Fruit fly (Drosophila melanogaster) whole organism, embryonic: ENCODE measurements around the gene CG10311.

Experiments
- Atf3 ChIP-seq: fragments of 200-800 bp; sonication (Bioruptor generic); optimal IDR thresholded peaks from 3 replicates; lab custom pipeline; 2016; ENCODE audit warnings: missing biosample characterization, missing genetic modification characterization
- CG10366 ChIP-seq: fragments of 200-800 bp; sonication (Bioruptor generic); IDR thresholded peaks from 2 replicates; pipeline ENCODE4 v1.3.6; 2022; ENCODE audit warnings: missing biosample characterization, missing genetic modification characterization
- CG11456 ChIP-seq: fragments of 200-800 bp; sonication (Bioruptor generic); IDR thresholded peaks from 3 replicates; pipeline ENCODE4 v1.3.6; 2022; ENCODE audit warnings: missing biosample characterization, missing genetic modification characterization
- CG11504 ChIP-seq: fragments of 200-800 bp; sonication (Bioruptor generic); optimal IDR thresholded peaks from 3 replicates; lab custom pipeline; 2019; ENCODE audit warnings: missing biosample characterization, mild to moderate bottlenecking, missing genetic modification characterization, moderate library complexity
- CG12104 ChIP-seq: fragments of 200-800 bp; sonication (Bioruptor generic); optimal IDR thresholded peaks from 3 replicates; lab custom pipeline; 2016; ENCODE audit warnings: missing biosample characterization, missing genetic modification characterization
- CG12219 ChIP-seq: fragments of 200-800 bp; sonication (Bioruptor generic); optimal IDR thresholded peaks from 3 replicates; lab custom pipeline; 2018; ENCODE audit warnings: missing biosample characterization, mild to moderate bottlenecking, missing genetic modification characterization
- CG12236 ChIP-seq: fragments of 200-800 bp; sonication (Bioruptor generic); optimal IDR thresholded peaks from 2 replicates; lab custom pipeline; 2016; ENCODE audit warnings: missing biosample characterization, missing genetic modification characterization
- CG13624 ChIP-seq: fragments of 200-800 bp; sonication (Bioruptor generic); optimal IDR thresholded peaks from 2 replicates; lab custom pipeline; 2016; ENCODE audit warnings: missing biosample characterization, missing genetic modification characterization
- CG13775 ChIP-seq: fragments of 200-800 bp; sonication (Bioruptor generic); optimal IDR thresholded peaks from 3 replicates; lab custom pipeline; 2017; ENCODE audit warnings: missing biosample characterization, mild to moderate bottlenecking, missing genetic modification characterization
- CG14667 ChIP-seq: fragments of 200-800 bp; sonication (Bioruptor generic); IDR thresholded peaks from 2 replicates; pipeline ENCODE4 v1.3.6; 2022; ENCODE audit warnings: missing biosample characterization, missing genetic modification characterization
- CG15269 ChIP-seq: fragments of 200-800 bp; sonication (Bioruptor generic); optimal IDR thresholded peaks from 2 replicates; lab custom pipeline; 2018; ENCODE audit warnings: missing biosample characterization, mild to moderate bottlenecking, missing genetic modification characterization, moderate library complexity
- CG17359 ChIP-seq: fragments of 200-800 bp; sonication (Bioruptor generic); optimal IDR thresholded peaks from 3 replicates; lab custom pipeline; 2018; ENCODE audit warnings: missing biosample characterization, mild to moderate bottlenecking, missing genetic modification characterization, moderate library complexity
- CG2116 ChIP-seq: fragments of 200-800 bp; sonication (Bioruptor generic); optimal IDR thresholded peaks from 3 replicates; lab custom pipeline; 2018; ENCODE audit warnings: missing biosample characterization, mild to moderate bottlenecking, missing genetic modification characterization
- CG2129 ChIP-seq: fragments of 200-800 bp; sonication (Bioruptor generic); IDR thresholded peaks from 2 replicates; pipeline ENCODE4 v1.3.6; 2022; ENCODE audit warnings: missing biosample characterization, missing genetic modification characterization; ENCODE audit not compliant: partially characterized antibody
- CG31441 ChIP-seq: fragments of 200-800 bp; sonication (Bioruptor generic); IDR thresholded peaks from 2 replicates; pipeline ENCODE4 v1.3.6; 2022; ENCODE audit warnings: missing biosample characterization, missing genetic modification characterization
- CG33557 ChIP-seq: fragments of 200-800 bp; sonication (Bioruptor generic); optimal IDR thresholded peaks from 2 replicates; lab custom pipeline; 2019; ENCODE audit warnings: missing biosample characterization, mild to moderate bottlenecking, missing genetic modification characterization, moderate library complexity
- CG34224 ChIP-seq: fragments of 200-800 bp; sonication (Bioruptor generic); IDR thresholded peaks from 3 replicates; pipeline ENCODE4 v1.3.6; 2022; ENCODE audit warnings: missing biosample characterization, missing genetic modification characterization; ENCODE audit not compliant: partially characterized antibody
- CG3995 ChIP-seq: fragments of 200-800 bp; sonication (Bioruptor generic); optimal IDR thresholded peaks from 3 replicates; lab custom pipeline; 2016; ENCODE audit warnings: missing biosample characterization, missing genetic modification characterization
- CG4328 ChIP-seq: fragments of 200-800 bp; sonication (Bioruptor generic); optimal IDR thresholded peaks from 3 replicates; lab custom pipeline; 2017; ENCODE audit warnings: missing biosample characterization, missing genetic modification reagents, missing genetic modification characterization
- CG7556 ChIP-seq: fragments of 200-800 bp; sonication (Bioruptor generic); optimal IDR thresholded peaks from 2 replicates; lab custom pipeline; 2017; ENCODE audit warnings: missing biosample characterization, mild to moderate bottlenecking, missing genetic modification characterization
- CG8290 ChIP-seq, 3 experiments: fragments of 200-800 bp; sonication (Bioruptor generic); optimal IDR thresholded peaks; 2 replicates each; lab custom pipeline; 2016 to 2019; ENCODE audit warnings: missing biosample characterization in 3 of 3, missing genetic modification characterization in 3 of 3, mild to moderate bottlenecking in 2 of 3, moderate library complexity in 1 of 3
- CG9727 ChIP-seq: fragments of 200-800 bp; sonication (Bioruptor generic); optimal IDR thresholded peaks from 3 replicates; lab custom pipeline; 2017; ENCODE audit warnings: missing biosample characterization, mild to moderate bottlenecking, missing genetic modification characterization
- CHES-1-like ChIP-seq: fragments of 200-800 bp; sonication (Bioruptor generic); optimal IDR thresholded peaks from 2 replicates; lab custom pipeline; 2016; ENCODE audit warnings: missing biosample characterization, missing genetic modification characterization
- HmgD ChIP-seq: fragments of 200-800 bp; sonication (Bioruptor generic); optimal IDR thresholded peaks from 3 replicates; lab custom pipeline; 2016; ENCODE audit warnings: missing biosample characterization, missing genetic modification characterization
- HmgZ ChIP-seq: fragments of 200-800 bp; sonication (Bioruptor generic); optimal IDR thresholded peaks from 2 replicates; lab custom pipeline; 2018; ENCODE audit warnings: missing biosample characterization, mild to moderate bottlenecking, missing genetic modification characterization
- Hr51 ChIP-seq, 2 experiments: fragments of 200-800 bp; sonication (Bioruptor generic); optimal IDR thresholded peaks; 2 replicates in 1 of 2; 3 replicates in 1 of 2; lab custom pipeline; 2016 to 2018; ENCODE audit warnings: missing biosample characterization in 2 of 2, missing genetic modification characterization in 2 of 2, mild to moderate bottlenecking in 1 of 2, moderate library complexity in 1 of 2
- Nf-YA ChIP-seq: fragments of 200-800 bp; sonication (Bioruptor generic); IDR thresholded peaks from 2 replicates; pipeline ENCODE4 v1.3.6; 2022; ENCODE audit warnings: missing biosample characterization, missing genetic modification characterization
- Trl ChIP-seq, 3 experiments: fragments of >200 bp in 2 of 3; fragments of 200-800 bp in 1 of 3; sonication (Bioruptor generic) in 1 of 3; optimal IDR thresholded peaks; 2 replicates in 1 of 3; 3 replicates in 2 of 3; lab custom pipeline; 2016 to 2017; ENCODE audit warnings: missing biosample characterization in 1 of 3, missing genetic modification characterization in 1 of 3
- az2 ChIP-seq: fragments of 200-800 bp; sonication (Bioruptor generic); optimal IDR thresholded peaks from 3 replicates; lab custom pipeline; 2016; ENCODE audit warnings: missing biosample characterization, missing genetic modification characterization
- chif ChIP-seq, 2 experiments: fragments of 200-800 bp; sonication (Bioruptor generic); optimal IDR thresholded peaks; 3 replicates each; lab custom pipeline; 2016; ENCODE audit warnings: missing biosample characterization in 2 of 2, missing genetic modification characterization in 2 of 2
- croc ChIP-seq: fragments of 200-800 bp; sonication (Bioruptor generic); conservative IDR thresholded peaks from 3 replicates; pipeline ENCODE4 v1.3.6; 2022; ENCODE audit warnings: missing biosample characterization, missing genetic modification characterization
- danr ChIP-seq: fragments of 200-800 bp; sonication (Bioruptor generic); IDR thresholded peaks from 2 replicates; pipeline ENCODE4 v1.3.6; 2022; ENCODE audit warnings: missing biosample characterization, missing genetic modification characterization
- fd3F ChIP-seq: fragments of 200-800 bp; sonication (Bioruptor generic); optimal IDR thresholded peaks from 2 replicates; lab custom pipeline; 2018; ENCODE audit warnings: missing biosample characterization, mild to moderate bottlenecking, missing genetic modification characterization, moderate library complexity
- gfzf ChIP-seq: fragments of 200-800 bp; sonication (Bioruptor generic); optimal IDR thresholded peaks from 2 replicates; lab custom pipeline; 2016; ENCODE audit warnings: missing biosample characterization, mild to moderate bottlenecking, missing genetic modification characterization, moderate library complexity
- kah ChIP-seq: fragments of 200-800 bp; sonication (Bioruptor generic); optimal IDR thresholded peaks from 2 replicates; lab custom pipeline; 2018; ENCODE audit warnings: missing biosample characterization, mild to moderate bottlenecking, missing genetic modification characterization
- kay ChIP-seq: fragments of 200-800 bp; sonication (Bioruptor generic); optimal IDR thresholded peaks from 2 replicates; lab custom pipeline; 2016; ENCODE audit warnings: missing biosample characterization, missing genetic modification characterization
- klu ChIP-seq: fragments of 200-800 bp; sonication (Bioruptor generic); IDR thresholded peaks from 2 replicates; pipeline ENCODE4 v1.3.6; 2022; ENCODE audit warnings: missing biosample characterization, missing genetic modification characterization
- lab ChIP-seq: fragments of 200-800 bp; sonication (Bioruptor generic); optimal IDR thresholded peaks from 3 replicates; lab custom pipeline; 2017; ENCODE audit warnings: missing biosample characterization, missing genetic modification characterization, mild to moderate bottlenecking, moderate library complexity, missing genetic modification reagents
- mam ChIP-seq: fragments of 200-800 bp; sonication (Bioruptor generic); optimal IDR thresholded peaks from 3 replicates; lab custom pipeline; 2016; ENCODE audit warnings: missing biosample characterization, missing genetic modification characterization
- nerfin-1 ChIP-seq: fragments of 200-800 bp; sonication (Bioruptor generic); optimal IDR thresholded peaks from 3 replicates; lab custom pipeline; 2019; ENCODE audit warnings: missing biosample characterization, mild to moderate bottlenecking, missing genetic modification characterization, moderate library complexity
- org-1 ChIP-seq: fragments of 200-800 bp; sonication (Bioruptor generic); optimal IDR thresholded peaks from 2 replicates; lab custom pipeline; 2017; ENCODE audit warnings: missing biosample characterization, missing genetic modification characterization
- pros ChIP-seq: fragments of 200-800 bp; sonication (Bioruptor generic); optimal IDR thresholded peaks from 3 replicates; lab custom pipeline; 2019; ENCODE audit warnings: missing biosample characterization, mild to moderate bottlenecking, missing genetic modification characterization, moderate library complexity
- row ChIP-seq: fragments of 200-800 bp; sonication (Bioruptor generic); IDR thresholded peaks from 3 replicates; pipeline ENCODE4 v1.3.6; 2022; ENCODE audit warnings: missing biosample characterization, missing genetic modification characterization
- slou ChIP-seq: fragments of 200-800 bp; sonication (Bioruptor generic); optimal IDR thresholded peaks from 3 replicates; lab custom pipeline; 2016; ENCODE audit warnings: missing biosample characterization, missing genetic modification characterization
- stc ChIP-seq: fragments of 200-800 bp; sonication (Bioruptor generic); IDR thresholded peaks from 2 replicates; pipeline ENCODE4 v1.3.6; 2022; ENCODE audit warnings: missing biosample characterization, missing genetic modification characterization
- tx ChIP-seq: fragments of 200-800 bp; sonication (Bioruptor generic); optimal IDR thresholded peaks from 2 replicates; lab custom pipeline; 2016; ENCODE audit warnings: missing biosample characterization, missing genetic modification characterization
- unc-4 ChIP-seq: fragments of 200-800 bp; sonication (Bioruptor generic); IDR thresholded peaks from 2 replicates; pipeline ENCODE4 v1.3.6; 2022; ENCODE audit warnings: missing biosample characterization, missing genetic modification characterization; ENCODE audit not compliant: partially characterized antibody
- vnd ChIP-seq: fragments of 200-800 bp; sonication (Bioruptor generic); IDR thresholded peaks from 3 replicates; pipeline ENCODE4 v1.3.6; 2022; ENCODE audit warnings: missing biosample characterization, missing genetic modification characterization; ENCODE audit not compliant: partially characterized antibody

Gene CG10311

dm6 chr3R:16331809-16332343 lies 24.9 kb downstream of the CG10311 start:
- TF ChIP-seq CG11456 (GFP tag; lab: Robert Waterston, UW) (peak; percentile 72; the same call in 2 of the 3 replicates), org-1 (GFP tag; lab: Kevin White, UChicago) (peak; percentile 69), CG13775 (GFP tag; lab: Kevin White, UChicago) (peak; percentile 19), CG9727 (GFP tag; lab: Kevin White, UChicago) (peak; percentile 73), gfzf (no peak), CG4328 (GFP tag; lab: Kevin White, UChicago) (peak; percentile 73), danr (GFP tag; lab: Robert Waterston, UW) (peak; percentile 60; the same call in 1 of the 2 replicates), kay (GFP tag; lab: Kevin White, UChicago) (peak; percentile 59), CG31441 (GFP tag; lab: Robert Waterston, UW) (peak; percentile 54; the same call in 1 of the 2 replicates), CG11504 (no peak), mam (GFP tag; lab: Kevin White, UChicago) (peak; percentile 31), unc-4 (GFP tag; lab: Robert Waterston, UW) (no peak), CG2116 (peak; percentile 54), CG17359 (peak; percentile 33), CG10366 (peak; percentile 43), CG12104 (GFP tag; lab: Kevin White, UChicago) (peak; percentile 9), nerfin-1 (tag; lab: Kevin White, UChicago) (peak; percentile 67), CG15269 (tag; lab: Kevin White, UChicago) (peak; percentile 40), CG8290 (GFP tag; optimal IDR thresholded peaks at IDR 0.05; lab: Kevin White, UChicago) (peak; percentile 68), CG8290 (tag; optimal IDR thresholded peaks at IDR 0.05; lab: Kevin White, UChicago) (peak; percentile 91 to 93), CG33557 (GFP tag; lab: Kevin White, UChicago) (peak; percentile 89), kah (GFP tag; lab: Kevin White, UChicago) (no peak), slou (GFP tag; lab: Kevin White, UChicago) (peak; percentile 30), Trl (optimal IDR thresholded peaks at IDR 0.05; lab: Kevin White, UChicago) (no peak), Trl (GFP tag; optimal IDR thresholded peaks at IDR 0.05; lab: Kevin White, UChicago) (peak; percentile 73), CG2129 (no peak), klu (0 out of 2 replicates have a peak, but pooled peaks have one; percentile 24), tx (peak; percentile 23), CHES-1-like (peak; percentile 74), lab (peak; percentile 88), vnd (GFP tag; lab: Robert Waterston, UW) (no peak), stc (peak; percentile 49; the same call in 1 of the 2 replicates), CG13624 (no peak), chif (GFP tag; optimal IDR thresholded peaks at IDR 0.05; lab: Kevin White, UChicago) (peak; percentile 23 to 64), CG12219 (GFP tag; lab: Kevin White, UChicago) (peak; percentile 74), row (GFP tag; lab: Robert Waterston, UW) (peak; percentile 36; the same call in 1 of the 3 replicates), Hr51 (GFP tag; optimal IDR thresholded peaks at IDR 0.05; lab: Kevin White, UChicago) (peak in 1 of 2 experiments; percentile 63), CG14667 (no peak), fd3F (GFP tag; lab: Kevin White, UChicago) (peak; percentile 52), Atf3 (GFP tag; lab: Kevin White, UChicago) (peak; percentile 62), CG12236 (GFP tag; lab: Kevin White, UChicago) (peak; percentile 77), croc (GFP tag; lab: Robert Waterston, UW) (no peak; the same call in 2 of the 3 replicates), HmgZ (tag; lab: Kevin White, UChicago) (peak; percentile 62), CG3995 (no peak), CG7556 (peak; percentile 64), Nf-YA (0 out of 2 replicates have a peak, but pooled peaks have one; percentile 26), az2 (no peak), pros (no peak), CG34224 (no peak), HmgD (no peak)
